Fruit fly (Drosophila melanogaster): ENCODE data around the gene Dysb.

Gene Dysb

dm6 chr3L:18833234-18833633 is 34.3 kb upstream of the Dysb start (continued):
- TF ChIP-seq luna (GFP tag; optimal IDR thresholded peaks at IDR 0.05) (no peak), HLH54F (GFP tag; optimal IDR thresholded peaks at IDR 0.05) (no peak), Dp (GFP tag; optimal IDR thresholded peaks at IDR 0.05) (no peak), Meics (GFP tag; optimal IDR thresholded peaks at IDR 0.05) (no peak), HLH3B (GFP tag; IDR thresholded peaks at IDR 0.05) (no peak), knrl (GFP tag; IDR thresholded peaks at IDR 0.05; ENCODE audit: partially characterized antibody) (no peak), Med (GFP tag) (peak; percentile 83), CHES-1-like (GFP tag; optimal IDR thresholded peaks at IDR 0.05) (no peak), HmgD (GFP tag; optimal IDR thresholded peaks at IDR 0.05) (no peak), vvl (GFP tag; IDR thresholded peaks at IDR 0.05) (no peak), gem (tag; optimal IDR thresholded peaks at IDR 0.05) (peak; percentile 36), ara (GFP tag; IDR thresholded peaks at IDR 0.05) (no peak), CG18619 (GFP tag; optimal IDR thresholded peaks at IDR 0.05) (peak; percentile 33), zf30C (GFP tag; optimal IDR thresholded peaks at IDR 0.05) (no peak), pfk (GFP tag; optimal IDR thresholded peaks at IDR 0.05) (no peak), danr (GFP tag; IDR thresholded peaks at IDR 0.05) (no peak), Opbp (GFP tag; IDR thresholded peaks at IDR 0.05; ENCODE audit: partially characterized antibody) (no peak), CG7786 (GFP tag; optimal IDR thresholded peaks at IDR 0.05) (no peak), tin (GFP tag; optimal IDR thresholded peaks at IDR 0.05) (no peak), CG1529 (GFP tag; optimal IDR thresholded peaks at IDR 0.05) (no peak), Nf-YC (tag; optimal IDR thresholded peaks at IDR 0.05) (no peak), Blimp-1 (GFP tag; optimal IDR thresholded peaks at IDR 0.05) (no peak), Gug (GFP tag; IDR thresholded peaks at IDR 0.05) (no peak), gcm (GFP tag; optimal IDR thresholded peaks at IDR 0.05) (no peak), CG33213 (GFP tag; optimal IDR thresholded peaks at IDR 0.05) (no peak), MTF-1 (GFP tag; optimal IDR thresholded peaks at IDR 0.05; ENCODE audit: borderline replicate concordance) (no peak), exex (tag; optimal IDR thresholded peaks at IDR 0.05) (peak; percentile 2), CG1024 (GFP tag; IDR thresholded peaks at IDR 0.05) (no peak), CG31388 (GFP tag; optimal IDR thresholded peaks at IDR 0.05) (no peak), Bdp1 (GFP tag; optimal IDR thresholded peaks at IDR 0.05) (no peak), CG14667 (GFP tag; IDR thresholded peaks at IDR 0.05) (no peak), Ssrp (tag; optimal IDR thresholded peaks at IDR 0.05) (no peak), CG1832 (GFP tag; optimal IDR thresholded peaks at IDR 0.05) (no peak), slou (GFP tag; optimal IDR thresholded peaks at IDR 0.05) (no peak), CG14014 (GFP tag; IDR thresholded peaks at IDR 0.05) (peak; percentile 52; the same call in 1 of the 2 replicates), CG13624 (GFP tag; optimal IDR thresholded peaks at IDR 0.05) (no peak), psq (GFP tag; optimal IDR thresholded peaks at IDR 0.05) (no peak), Atf6 (GFP tag; IDR thresholded peaks at IDR 0.05) (no peak), CG14965 (GFP tag; optimal IDR thresholded peaks at IDR 0.05; ENCODE audit: borderline replicate concordance) (no peak), sens (GFP tag) (peak; percentile 43), CG17829 (tag; optimal IDR thresholded peaks at IDR 0.05) (no peak), Rx (GFP tag; IDR thresholded peaks at IDR 0.05) (no peak), disco-r (GFP tag; optimal IDR thresholded peaks at IDR 0.05) (no peak), B-H2 (GFP tag; optimal IDR thresholded peaks at IDR 0.05) (peak; percentile 52), onecut (GFP tag; IDR thresholded peaks at IDR 0.05) (no peak), HLHmδ (GFP tag; optimal IDR thresholded peaks at IDR 0.05) (no peak), br (optimal IDR thresholded peaks at IDR 0.05) (no peak), Kr (GFP tag; optimal IDR thresholded peaks at IDR 0.05) (no peak), CG10959 (GFP tag; IDR thresholded peaks at IDR 0.05) (no peak), stwl (tag; optimal IDR thresholded peaks at IDR 0.05) (no peak), Ravus (GFP tag; IDR thresholded peaks at IDR 0.05) (no peak), Sin3A (optimal IDR thresholded peaks at IDR 0.05) (no peak), Nf-YB (GFP tag; optimal IDR thresholded peaks at IDR 0.05) (no peak)
